Worm (Caenorhabditis elegans): ENCODE measurements around the gene pals-21.

DNA sequence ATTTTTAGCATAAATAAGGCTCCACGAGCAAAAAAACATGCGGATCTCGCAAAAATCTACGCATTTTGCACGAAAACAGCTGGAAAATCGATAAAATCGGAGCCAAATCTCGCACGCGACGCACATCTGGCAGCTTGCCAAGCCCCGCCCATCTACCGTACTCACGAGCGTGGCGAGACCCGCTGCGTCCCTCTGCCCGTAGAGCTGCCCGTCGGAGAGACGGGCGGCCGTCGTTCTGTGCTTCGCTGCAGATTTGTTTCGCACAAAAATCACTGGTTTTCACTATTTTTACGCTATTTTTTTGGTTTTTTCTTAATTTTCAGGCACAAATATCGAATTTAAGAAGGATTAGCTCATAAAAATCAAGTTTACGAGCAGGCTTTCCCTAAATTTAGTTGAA is 38.3 kb upstream of the pals-21 start:
- TF ChIP-seq him-1 (tag; optimal IDR thresholded peaks at IDR 0.05) (peak; percentile 20), W03F9.2 (tag; optimal IDR thresholded peaks at IDR 0.05) (peak; percentile 82), dao-5 (tag; optimal IDR thresholded peaks at IDR 0.05) (no peak)
